Fruit fly (Drosophila melanogaster) whole organism, prepupa: ENCODE data around the gene CG31861.

Experiments used
- Blimp-1 ChIP-seq: fragments of 200-800 bp; sonication (Bioruptor generic); optimal IDR thresholded peaks from 3 replicates; lab custom pipeline; 2017; ENCODE audit warnings: missing biosample characterization, missing genetic modification characterization, mild to moderate bottlenecking, moderate library complexity, missing genetic modification reagents
- CG10631 ChIP-seq: fragments of 200-800 bp; sonication (Bioruptor generic); optimal IDR thresholded peaks from 2 replicates; lab custom pipeline; 2016; ENCODE audit warnings: missing biosample characterization, missing genetic modification characterization
- CG15336 ChIP-seq: fragments of 200-800 bp; sonication (Bioruptor generic); IDR thresholded peaks from 2 replicates; pipeline ENCODE4 v1.3.6; 2022; ENCODE audit warnings: missing biosample characterization, missing genetic modification characterization
- CG1621 ChIP-seq: fragments of 200-800 bp; sonication (Bioruptor generic); optimal IDR thresholded peaks from 3 replicates; lab custom pipeline; 2018; ENCODE audit warnings: missing biosample characterization, mild to moderate bottlenecking, missing genetic modification characterization
- CG16779 ChIP-seq: fragments of 200-800 bp; sonication (Bioruptor generic); optimal IDR thresholded peaks from 3 replicates; lab custom pipeline; 2017; ENCODE audit warnings: missing biosample characterization, mild to moderate bottlenecking, missing genetic modification characterization
- CG3032 ChIP-seq: fragments of 200-800 bp; optimal IDR thresholded peaks from 2 replicates; lab custom pipeline; 2019; ENCODE audit warnings: missing biosample characterization, mild to moderate bottlenecking, missing genetic modification characterization, moderate library complexity
- CG31627 ChIP-seq: fragments of 200-800 bp; sonication (Bioruptor generic); optimal IDR thresholded peaks from 3 replicates; lab custom pipeline; 2016; ENCODE audit warnings: missing biosample characterization, missing genetic modification characterization
- CG32006 ChIP-seq: fragments of 200-800 bp; sonication (Bioruptor generic); optimal IDR thresholded peaks from 3 replicates; lab custom pipeline; 2017; ENCODE audit warnings: missing biosample characterization, mild to moderate bottlenecking, missing genetic modification characterization
- CG6792 ChIP-seq: fragments of 200-800 bp; sonication (Bioruptor generic); optimal IDR thresholded peaks from 3 replicates; lab custom pipeline; 2016; ENCODE audit warnings: missing biosample characterization, missing genetic modification characterization
- CG6808 ChIP-seq: fragments of 200-800 bp; sonication (Bioruptor generic); optimal IDR thresholded peaks from 3 replicates; lab custom pipeline; 2017; ENCODE audit warnings: missing biosample characterization, missing genetic modification characterization, mild to moderate bottlenecking, moderate library complexity, missing genetic modification reagents
- CG7368 ChIP-seq: fragments of 200-800 bp; sonication (Bioruptor generic); optimal IDR thresholded peaks from 3 replicates; lab custom pipeline; 2016; ENCODE audit warnings: missing biosample characterization, missing genetic modification characterization
- CG8119 ChIP-seq: fragments of 200-800 bp; sonication (Bioruptor generic); IDR thresholded peaks from 3 replicates; pipeline ENCODE4 v1.3.6; 2022; ENCODE audit warnings: missing biosample characterization, missing genetic modification characterization
- CG8319 ChIP-seq: fragments of 200-800 bp; sonication (Bioruptor generic); optimal IDR thresholded peaks from 3 replicates; lab custom pipeline; 2016; ENCODE audit warnings: missing biosample characterization, missing genetic modification characterization
- Eip75B ChIP-seq: fragments of 200-800 bp; sonication (Bioruptor generic); optimal IDR thresholded peaks from 3 replicates; lab custom pipeline; 2016; ENCODE audit warnings: missing biosample characterization, missing genetic modification characterization
- Eip78C ChIP-seq: fragments of 200-800 bp; sonication (Bioruptor generic); peaks from one replicate; lab custom pipeline; 2016; ENCODE audit warnings: missing biosample characterization, missing genetic modification characterization
- Eip93F ChIP-seq: fragments of 200-800 bp; sonication (Bioruptor generic); optimal IDR thresholded peaks from 2 replicates; lab custom pipeline; 2016; ENCODE audit warnings: missing biosample characterization, mild to moderate bottlenecking, missing genetic modification characterization
- Ets96B ChIP-seq: fragments of 200-800 bp; optimal IDR thresholded peaks from 2 replicates; lab custom pipeline; 2019; ENCODE audit warnings: missing biosample characterization, mild to moderate bottlenecking, missing genetic modification characterization, moderate library complexity
- Hr38 ChIP-seq: sonication (Bioruptor generic); optimal IDR thresholded peaks from 2 replicates; lab custom pipeline; 2016; ENCODE audit warnings: missing biosample characterization, missing genetic modification characterization
- Hr39 ChIP-seq: fragments of 200-800 bp; sonication (Bioruptor generic); optimal IDR thresholded peaks from 2 replicates; lab custom pipeline; 2016; ENCODE audit warnings: missing biosample characterization, missing genetic modification characterization
- Hr4 ChIP-seq: fragments of 200-800 bp; sonication (Bioruptor generic); optimal IDR thresholded peaks from 3 replicates; lab custom pipeline; 2016; ENCODE audit warnings: missing biosample characterization, missing genetic modification characterization
- Met ChIP-seq: fragments of 200-800 bp; sonication (Bioruptor generic); optimal IDR thresholded peaks from 3 replicates; lab custom pipeline; 2016; ENCODE audit warnings: missing biosample characterization, missing genetic modification characterization
- Sox102F ChIP-seq: fragments of 200-800 bp; sonication (Bioruptor generic); optimal IDR thresholded peaks from 2 replicates; lab custom pipeline; 2016; ENCODE audit warnings: missing biosample characterization, mild to moderate bottlenecking, missing genetic modification characterization
- Sox14 ChIP-seq: fragments of 200-800 bp; sonication (Bioruptor generic); optimal IDR thresholded peaks from 3 replicates; lab custom pipeline; 2016; ENCODE audit warnings: missing biosample characterization, missing genetic modification characterization
- Sox15 ChIP-seq: fragments of 200-800 bp; sonication (Bioruptor generic); optimal IDR thresholded peaks from 3 replicates; lab custom pipeline; 2016; ENCODE audit warnings: missing biosample characterization, missing genetic modification characterization
- achi ChIP-seq: fragments of 200-800 bp; sonication (Bioruptor generic); optimal IDR thresholded peaks from 3 replicates; lab custom pipeline; 2016; ENCODE audit warnings: missing biosample characterization, missing genetic modification characterization
- acj6 ChIP-seq: fragments of 200-800 bp; sonication (Bioruptor generic); optimal IDR thresholded peaks from 3 replicates; lab custom pipeline; 2016; ENCODE audit warnings: missing biosample characterization, missing genetic modification characterization
- cyc ChIP-seq: fragments of 200-800 bp; sonication (Bioruptor generic); optimal IDR thresholded peaks from 3 replicates; lab custom pipeline; 2016; ENCODE audit warnings: missing biosample characterization, missing genetic modification characterization
- dsx ChIP-seq: fragments of 200-800 bp; optimal IDR thresholded peaks from 3 replicates; lab custom pipeline; 2019; ENCODE audit warnings: missing biosample characterization, mild to moderate bottlenecking, missing genetic modification characterization, moderate library complexity; ENCODE audit not compliant: poor library complexity, severe bottlenecking
- eg ChIP-seq: fragments of 200-800 bp; sonication (Bioruptor generic); IDR thresholded peaks from 3 replicates; pipeline ENCODE4 v1.3.6; 2022; ENCODE audit warnings: missing biosample characterization, missing genetic modification characterization
- esn ChIP-seq: fragments of 200-800 bp; sonication (Bioruptor generic); optimal IDR thresholded peaks from 2 replicates; lab custom pipeline; 2016; ENCODE audit warnings: missing biosample characterization, mild to moderate bottlenecking, missing genetic modification characterization, moderate library complexity
- fd59A ChIP-seq: fragments of 200-800 bp; sonication (Bioruptor generic); optimal IDR thresholded peaks from 2 replicates; lab custom pipeline; 2017; ENCODE audit warnings: missing biosample characterization, mild to moderate bottlenecking, missing genetic modification characterization, missing genetic modification reagents
- net ChIP-seq: fragments of 200-800 bp; sonication (Bioruptor generic); optimal IDR thresholded peaks from 3 replicates; lab custom pipeline; 2016; ENCODE audit warnings: missing biosample characterization, missing genetic modification characterization
- pdm3 ChIP-seq: fragments of 200-800 bp; sonication (Bioruptor generic); optimal IDR thresholded peaks from 3 replicates; lab custom pipeline; 2016; ENCODE audit warnings: missing biosample characterization, missing genetic modification characterization
- salr ChIP-seq, 2 experiments: fragments of 200-800 bp; sonication (Bioruptor generic); optimal IDR thresholded peaks; 3 replicates each; lab custom pipeline; 2016 to 2018; ENCODE audit warnings: missing biosample characterization in 2 of 2, missing genetic modification characterization in 2 of 2, mild to moderate bottlenecking in 1 of 2
- spab ChIP-seq: fragments of 200-800 bp; sonication (Bioruptor generic); optimal IDR thresholded peaks from 2 replicates; lab custom pipeline; 2017; ENCODE audit warnings: missing biosample characterization, mild to moderate bottlenecking, missing genetic modification characterization, missing genetic modification reagents
- svp ChIP-seq: fragments of 200-800 bp; sonication (Bioruptor generic); peaks from one replicate; lab custom pipeline; 2016; ENCODE audit warnings: missing biosample characterization, missing genetic modification characterization
- topi ChIP-seq: fragments of 200-800 bp; sonication (Bioruptor generic); optimal IDR thresholded peaks from 3 replicates; lab custom pipeline; 2016; ENCODE audit warnings: missing biosample characterization, missing genetic modification characterization
- vri ChIP-seq: fragments of 200-800 bp; sonication (Bioruptor generic); optimal IDR thresholded peaks from 3 replicates; lab custom pipeline; 2016; ENCODE audit warnings: missing biosample characterization, mild to moderate bottlenecking, missing genetic modification characterization

Gene CG31861

DNA sequence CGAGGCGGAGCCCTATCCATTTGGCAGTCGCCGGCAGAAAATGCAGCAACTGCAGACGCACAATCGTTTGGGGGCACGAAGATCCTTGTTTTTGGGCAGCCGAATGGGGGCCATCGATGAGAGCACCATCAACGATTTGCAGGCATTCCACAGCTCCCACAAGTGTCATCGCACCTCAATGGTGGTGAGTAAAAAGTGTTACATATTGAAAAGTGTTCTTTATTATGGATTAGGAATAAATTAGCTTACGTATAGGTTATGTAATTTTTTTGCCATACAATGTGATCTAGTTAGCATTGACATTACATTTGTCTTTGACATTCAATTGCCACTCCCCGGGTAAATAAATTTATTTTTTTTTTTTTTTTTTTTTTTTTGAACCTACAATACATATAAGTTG, at the start of gene CG31861:
TSS of gene CG31861 (plus strand) at position 301 of the 400 bp plus-strand sequence.
- TF ChIP-seq CG31627 = no peak
- TF ChIP-seq acj6 (GFP tag; lab: Kevin White, UChicago) = no peak
- TF ChIP-seq CG3032 = no peak
- no peak for TF ChIP-seq Blimp-1
- no peak for TF ChIP-seq net (GFP tag; lab: Kevin White, UChicago)
- no peak for TF ChIP-seq Ets96B (tag; lab: Kevin White, UChicago)
- TF ChIP-seq CG16779 = no peak
- no peak for TF ChIP-seq CG6808 (GFP tag; lab: Kevin White, UChicago)
- TF ChIP-seq Sox15 (GFP tag; lab: Kevin White, UChicago) = no peak
- no peak for TF ChIP-seq Met (GFP tag; lab: Kevin White, UChicago)
- TF ChIP-seq spab (GFP tag; lab: Kevin White, UChicago) = no peak
- no peak for TF ChIP-seq eg (GFP tag; lab: Robert Waterston, UW)
- TF ChIP-seq CG32006 (GFP tag; lab: Kevin White, UChicago) = no peak
- TF ChIP-seq CG6792 = no peak
- TF ChIP-seq pdm3 (GFP tag; lab: Kevin White, UChicago) = no peak

DNA sequence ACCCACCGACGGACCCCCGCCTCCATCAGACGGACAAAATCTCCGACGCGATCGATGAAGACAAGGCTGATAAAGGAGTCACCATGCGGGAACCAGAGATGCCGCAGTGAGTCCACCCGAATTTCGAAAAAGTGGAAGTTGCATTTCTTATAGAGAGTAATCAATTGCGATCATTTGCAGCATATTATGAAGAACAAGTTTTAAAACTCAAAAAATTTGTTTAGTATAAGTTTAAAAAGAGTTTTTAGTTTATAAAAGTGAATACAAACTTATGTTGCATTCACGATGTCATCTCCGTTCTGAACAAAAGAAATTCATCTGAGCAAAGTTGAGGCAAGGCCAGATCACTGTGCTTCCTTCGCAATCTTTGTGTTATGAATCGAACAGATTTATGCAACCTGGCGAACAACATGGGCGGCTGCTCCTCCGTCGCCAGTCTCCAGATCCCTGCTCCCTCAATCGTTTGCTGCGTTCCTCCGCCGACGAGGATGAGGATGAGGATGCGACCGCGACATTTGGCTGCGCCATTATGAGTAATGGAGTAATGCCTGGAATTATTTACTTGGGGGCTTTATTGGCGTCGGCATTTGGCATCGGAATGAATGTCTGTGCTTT, 48.5 kb upstream of the CG31861 start:
- TF ChIP-seq CG8319 (GFP tag; lab: Kevin White, UChicago) = no peak
- peak; percentile 1 for TF ChIP-seq Sox14 (GFP tag; lab: Kevin White, UChicago)
- no peak for TF ChIP-seq Hr38 (GFP tag; lab: Kevin White, UChicago)
- no peak for TF ChIP-seq CG7368
- no peak for TF ChIP-seq topi
- peak; percentile 55 for TF ChIP-seq Eip78C
- peak; percentile 19 for TF ChIP-seq CG3032
- TF ChIP-seq esn (GFP tag; lab: Kevin White, UChicago) = peak; percentile 39
- peak in 1 of 2 experiments; percentile 47 for TF ChIP-seq salr (GFP tag; optimal IDR thresholded peaks at IDR 0.05; lab: Kevin White, UChicago)
- peak; percentile 71 for TF ChIP-seq svp (GFP tag; lab: Kevin White, UChicago)
- TF ChIP-seq Hr39 (GFP tag; lab: Kevin White, UChicago) = no peak
- peak; percentile 44 for TF ChIP-seq vri
- no peak for TF ChIP-seq CG6808 (GFP tag; lab: Kevin White, UChicago)
- TF ChIP-seq CG31627 = no peak
- TF ChIP-seq fd59A (GFP tag; lab: Kevin White, UChicago) = no peak
- TF ChIP-seq Sox102F = peak; percentile 43
- TF ChIP-seq Met (GFP tag; lab: Kevin White, UChicago) = peak; percentile 18

DNA sequence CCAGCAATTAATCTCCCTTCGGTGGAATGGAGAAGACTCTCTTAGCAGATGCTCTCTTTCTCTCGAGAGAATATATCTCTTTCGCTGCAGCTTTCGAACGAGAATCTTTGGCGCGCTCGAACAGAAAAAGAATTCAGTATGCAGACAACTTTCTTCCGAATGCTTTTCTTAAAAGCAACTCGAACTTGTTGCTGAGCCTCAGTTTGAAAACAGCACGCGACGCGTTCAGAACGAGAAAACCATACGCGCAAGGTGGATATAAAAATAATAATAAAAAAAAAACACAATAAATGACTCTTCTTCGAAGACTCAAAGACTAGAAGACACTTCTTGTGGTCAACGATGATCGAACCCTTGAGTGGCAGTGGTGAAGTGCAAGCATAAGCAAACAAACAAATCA, 47.4 kb upstream of the CG31861 start, which contains the start of gene CG17211:
TSS of gene CG17211 (plus strand) at position 202 of the 400 bp plus-strand sequence.
- no peak for TF ChIP-seq Hr4
- TF ChIP-seq salr (GFP tag; optimal IDR thresholded peaks at IDR 0.05; lab: Kevin White, UChicago) = no peak
- TF ChIP-seq Eip75B = no peak
- no peak for TF ChIP-seq net (GFP tag; lab: Kevin White, UChicago)
- TF ChIP-seq CG7368 = no peak
- no peak for TF ChIP-seq CG1621 (tag; lab: Kevin White, UChicago)
- no peak for TF ChIP-seq CG3032
- TF ChIP-seq CG8319 (GFP tag; lab: Kevin White, UChicago) = no peak
- TF ChIP-seq Blimp-1 = no peak
- no peak for TF ChIP-seq cyc (GFP tag; lab: Kevin White, UChicago)
- TF ChIP-seq Sox102F = no peak
- TF ChIP-seq Eip93F = no peak
- TF ChIP-seq CG10631 = no peak

dm6 chr2L:12115809-12116208, 45.8 kb upstream of the CG31861 start:
- peak; percentile 0 for TF ChIP-seq CG10631
- peak; percentile 15 for TF ChIP-seq CG32006 (GFP tag; lab: Kevin White, UChicago)
- TF ChIP-seq achi (GFP tag; lab: Kevin White, UChicago) = peak; percentile 15
- no peak for TF ChIP-seq dsx
- peak; percentile 2 for TF ChIP-seq Eip78C
- TF ChIP-seq vri = no peak
- 0 out of 3 replicates have a peak, but pooled peaks have one; percentile 13 for TF ChIP-seq eg (GFP tag; lab: Robert Waterston, UW)
- TF ChIP-seq CG8119 (GFP tag; lab: Robert Waterston, UW) = 0 out of 3 replicates have a peak, but pooled peaks have one; percentile 32
- peak; percentile 48 for TF ChIP-seq CG15336
